Fruit fly (Drosophila melanogaster) whole organism, embryonic: ENCODE measurements around the gene TfIIA-S.
A peak's percentile ranks its signal among the peaks of the same experiment; 100 is the strongest.

Source experiments
- ATbp ChIP-seq: fragments of 200-800 bp; sonication (Bioruptor generic); optimal IDR thresholded peaks from 2 replicates; lab custom pipeline; 2017; ENCODE audit warnings: missing biosample characterization, mild to moderate bottlenecking, missing genetic modification characterization, missing genetic modification reagents
- Adf1 ChIP-seq: fragments of 200-800 bp; sonication (Bioruptor generic); IDR thresholded peaks from 2 replicates; pipeline ENCODE4 v1.3.6; 2022; ENCODE audit warnings: missing biosample characterization, missing genetic modification characterization
- Asciz ChIP-seq: fragments of 200-800 bp; sonication (Bioruptor generic); optimal IDR thresholded peaks from 2 replicates; lab custom pipeline; 2017; ENCODE audit warnings: missing biosample characterization, mild to moderate bottlenecking, missing genetic modification characterization, missing genetic modification reagents
- Awh ChIP-seq: fragments of 200-800 bp; sonication (Bioruptor generic); IDR thresholded peaks from 2 replicates; pipeline ENCODE4, ENCODE4 v1.3.6; 2022; ENCODE audit warnings: missing biosample characterization, missing genetic modification characterization
- BEAF-32 ChIP-seq: fragments of 200-800 bp; sonication (Bioruptor generic); optimal IDR thresholded peaks from 3 replicates; lab custom pipeline; 2017; ENCODE audit warnings: missing biosample characterization, missing genetic modification characterization, mild to moderate bottlenecking, moderate library complexity, missing genetic modification reagents
- Blimp-1 ChIP-seq: fragments of 200-800 bp; sonication (Bioruptor generic); optimal IDR thresholded peaks from 3 replicates; lab custom pipeline; 2018; ENCODE audit warnings: missing biosample characterization, missing genetic modification characterization, mild to moderate bottlenecking, moderate library complexity, missing genetic modification reagents
- CG10147 ChIP-seq: fragments of 200-800 bp; sonication (Bioruptor generic); optimal IDR thresholded peaks from 2 replicates; lab custom pipeline; 2019; ENCODE audit warnings: missing biosample characterization, mild to moderate bottlenecking, missing genetic modification characterization, moderate library complexity
- CG11504 ChIP-seq: fragments of 200-800 bp; sonication (Bioruptor generic); optimal IDR thresholded peaks from 3 replicates; lab custom pipeline; 2019; ENCODE audit warnings: missing biosample characterization, mild to moderate bottlenecking, missing genetic modification characterization, moderate library complexity
- CG12391 ChIP-seq: fragments of 200-800 bp; sonication (Bioruptor generic); optimal IDR thresholded peaks from 3 replicates; lab custom pipeline; 2018; ENCODE audit warnings: missing biosample characterization, mild to moderate bottlenecking, missing genetic modification characterization, moderate library complexity
- CG1603 ChIP-seq: fragments of 200-800 bp; sonication (Bioruptor generic); optimal IDR thresholded peaks from 2 replicates; lab custom pipeline; 2019; ENCODE audit warnings: missing biosample characterization, mild to moderate bottlenecking, missing genetic modification characterization, moderate library complexity
- CG1647 ChIP-seq: fragments of 200-800 bp; sonication (Bioruptor generic); optimal IDR thresholded peaks from 3 replicates; lab custom pipeline; 2016; ENCODE audit warnings: missing biosample characterization, missing genetic modification characterization
- CG17361 ChIP-seq: fragments of 200-800 bp; sonication (Bioruptor generic); IDR thresholded peaks from 3 replicates; pipeline ENCODE4 v1.3.6; 2022; ENCODE audit warnings: missing biosample characterization, missing genetic modification characterization
- CG32772 ChIP-seq: fragments of 200-800 bp; sonication (Bioruptor generic); IDR thresholded peaks from 2 replicates; pipeline ENCODE4 v1.3.6; 2022; ENCODE audit warnings: missing biosample characterization, missing genetic modification characterization
- CG3995 ChIP-seq: fragments of 200-800 bp; sonication (Bioruptor generic); optimal IDR thresholded peaks from 3 replicates; lab custom pipeline; 2016; ENCODE audit warnings: missing biosample characterization, missing genetic modification characterization
- CG4730 ChIP-seq: fragments of 200-800 bp; sonication (Bioruptor generic); IDR thresholded peaks from 2 replicates; pipeline ENCODE4 v1.3.6; 2022; ENCODE audit warnings: missing biosample characterization, missing genetic modification characterization
- CG5180 ChIP-seq: fragments of 200-800 bp; sonication (Bioruptor generic); optimal IDR thresholded peaks from 3 replicates; lab custom pipeline; 2017; ENCODE audit warnings: missing biosample characterization, missing genetic modification characterization, mild to moderate bottlenecking, moderate library complexity, missing genetic modification reagents
- CG6813 ChIP-seq: fragments of 200-800 bp; sonication (Bioruptor generic); optimal IDR thresholded peaks from 2 replicates; lab custom pipeline; 2017; ENCODE audit warnings: missing biosample characterization, missing genetic modification characterization, mild to moderate bottlenecking, moderate library complexity, missing genetic modification reagents
- CG7372 ChIP-seq: fragments of 200-800 bp; sonication (Bioruptor generic); IDR thresholded peaks from 2 replicates; pipeline ENCODE4 v1.3.6; 2022; ENCODE audit warnings: missing biosample characterization, missing genetic modification characterization
- CG7786 ChIP-seq: fragments of 200-800 bp; sonication (Bioruptor generic); optimal IDR thresholded peaks from 2 replicates; lab custom pipeline; 2016; ENCODE audit warnings: missing biosample characterization, missing genetic modification characterization
- CG7839 ChIP-seq: fragments of 200-800 bp; sonication (Bioruptor generic); optimal IDR thresholded peaks from 3 replicates; lab custom pipeline; 2018; ENCODE audit warnings: missing biosample characterization, mild to moderate bottlenecking, missing genetic modification characterization, moderate library complexity
- CG7987 ChIP-seq: fragments of 200-800 bp; sonication (Bioruptor generic); optimal IDR thresholded peaks from 2 replicates; lab custom pipeline; 2018; ENCODE audit warnings: missing biosample characterization, mild to moderate bottlenecking, missing genetic modification characterization, moderate library complexity
- CHES-1-like ChIP-seq: fragments of 200-800 bp; sonication (Bioruptor generic); optimal IDR thresholded peaks from 2 replicates; lab custom pipeline; 2016; ENCODE audit warnings: missing biosample characterization, missing genetic modification characterization
- D19B ChIP-seq: fragments of 200-800 bp; sonication (Bioruptor generic); optimal IDR thresholded peaks from 2 replicates; lab custom pipeline; 2017; ENCODE audit warnings: missing biosample characterization, mild to moderate bottlenecking, missing genetic modification characterization
- Fer1 ChIP-seq: fragments of 200-800 bp; sonication (Bioruptor generic); optimal IDR thresholded peaks from 2 replicates; lab custom pipeline; 2017; ENCODE audit warnings: missing biosample characterization, mild to moderate bottlenecking, missing genetic modification characterization
- HLH3B ChIP-seq: fragments of 200-800 bp; sonication (Bioruptor generic); IDR thresholded peaks from 2 replicates; pipeline ENCODE4 v1.3.6; 2022; ENCODE audit warnings: missing biosample characterization, missing genetic modification characterization
- HmgD ChIP-seq: fragments of 200-800 bp; sonication (Bioruptor generic); optimal IDR thresholded peaks from 3 replicates; lab custom pipeline; 2016; ENCODE audit warnings: missing biosample characterization, missing genetic modification characterization
- MESR4 ChIP-seq: fragments of 200-800 bp; sonication (Bioruptor generic); optimal IDR thresholded peaks from 2 replicates; lab custom pipeline; 2018; ENCODE audit warnings: missing biosample characterization, mild to moderate bottlenecking, missing genetic modification characterization, moderate library complexity
- Mad ChIP-seq: fragments of 200-800 bp; sonication (Bioruptor generic); optimal IDR thresholded peaks from 2 replicates; lab custom pipeline; 2016; ENCODE audit warnings: missing biosample characterization, missing genetic modification characterization
- Rx ChIP-seq: fragments of 200-800 bp; sonication (Bioruptor generic); IDR thresholded peaks from 2 replicates; pipeline ENCODE4 v1.3.6; 2022; ENCODE audit warnings: missing biosample characterization, missing genetic modification characterization
- TFAM ChIP-seq: fragments of 200-800 bp; sonication (Bioruptor generic); optimal IDR thresholded peaks from 2 replicates; lab custom pipeline; 2017; ENCODE audit warnings: missing biosample characterization, missing genetic modification characterization, inconsistent platforms
- abd-A ChIP-seq: fragments of 200-800 bp; sonication (Bioruptor generic); optimal IDR thresholded peaks from 3 replicates; lab custom pipeline; 2019; ENCODE audit warnings: missing biosample characterization, mild to moderate bottlenecking, missing genetic modification characterization, moderate library complexity
- ac ChIP-seq: fragments of 200-800 bp; sonication (Bioruptor generic); optimal IDR thresholded peaks from 3 replicates; lab custom pipeline; 2017; ENCODE audit warnings: missing biosample characterization, mild to moderate bottlenecking, missing genetic modification characterization
- br ChIP-seq: fragments of >200 bp; optimal IDR thresholded peaks from 2 replicates; lab custom pipeline; 2017
- bsh ChIP-seq, 2 experiments: fragments of 200-800 bp; sonication (Bioruptor generic); optimal IDR thresholded peaks; 2 replicates each; lab custom pipeline; 2017 to 2018; ENCODE audit warnings: mild to moderate bottlenecking in 2 of 2, missing biosample characterization in 2 of 2, missing genetic modification characterization in 2 of 2, moderate library complexity in 1 of 2
- dm ChIP-seq: fragments of 200-800 bp; sonication (Bioruptor generic); optimal IDR thresholded peaks from 3 replicates; lab custom pipeline; 2016; ENCODE audit warnings: missing biosample characterization, missing genetic modification characterization
- dmrt11E ChIP-seq: fragments of 200-800 bp; sonication (Bioruptor generic); optimal IDR thresholded peaks from 3 replicates; lab custom pipeline; 2018; ENCODE audit warnings: missing biosample characterization, mild to moderate bottlenecking, missing genetic modification characterization, moderate library complexity
- exex ChIP-seq: fragments of 200-800 bp; sonication (Bioruptor generic); optimal IDR thresholded peaks from 4 replicates; lab custom pipeline; 2018; ENCODE audit warnings: missing biosample characterization, mild to moderate bottlenecking, missing genetic modification characterization, moderate library complexity
- fd102C ChIP-seq: fragments of 200-800 bp; sonication (Bioruptor generic); optimal IDR thresholded peaks from 2 replicates; lab custom pipeline; 2018; ENCODE audit warnings: missing biosample characterization, mild to moderate bottlenecking, missing genetic modification characterization, moderate library complexity
- fd64A ChIP-seq: fragments of 200-800 bp; sonication (Bioruptor generic); optimal IDR thresholded peaks from 3 replicates; lab custom pipeline; 2018; ENCODE audit warnings: missing biosample characterization, mild to moderate bottlenecking, missing genetic modification characterization
- gcm ChIP-seq: fragments of 200-800 bp; sonication (Bioruptor generic); optimal IDR thresholded peaks from 2 replicates; lab custom pipeline; 2019; ENCODE audit warnings: missing biosample characterization, mild to moderate bottlenecking, missing genetic modification characterization, moderate library complexity
- odd ChIP-seq: fragments of 200-800 bp; sonication (Bioruptor generic); optimal IDR thresholded peaks from 2 replicates; lab custom pipeline; 2017; ENCODE audit warnings: missing biosample characterization, mild to moderate bottlenecking, missing genetic modification characterization
- onecut ChIP-seq: fragments of 200-800 bp; sonication (Bioruptor generic); IDR thresholded peaks from 2 replicates; pipeline ENCODE4 v1.3.6; 2022; ENCODE audit warnings: missing biosample characterization, missing genetic modification characterization
- org-1 ChIP-seq: fragments of 200-800 bp; sonication (Bioruptor generic); optimal IDR thresholded peaks from 2 replicates; lab custom pipeline; 2017; ENCODE audit warnings: missing biosample characterization, missing genetic modification characterization
- otp ChIP-seq: fragments of 200-800 bp; sonication (Bioruptor generic); IDR thresholded peaks from 3 replicates; pipeline ENCODE4, ENCODE4 v1.3.6; 2022; ENCODE audit warnings: missing biosample characterization, missing genetic modification characterization
- pan ChIP-seq, 4 experiments: fragments of >200 bp in 3 of 4; fragments of 200-800 bp in 1 of 4; sonication (Bioruptor generic) in 1 of 4; optimal IDR thresholded peaks in 3 of 4; IDR thresholded peaks in 1 of 4; 2 replicates each; pipeline versions ENCODE4 v1.3.6 to Lab custom; 2017 to 2022; ENCODE audit warnings: missing biosample characterization in 2 of 4, missing genetic modification characterization in 2 of 4, mixed read lengths in 1 of 4
- sens ChIP-seq: fragments of 200-800 bp; sonication (Bioruptor generic); peaks from one replicate; lab custom pipeline; 2016; ENCODE audit warnings: missing biosample characterization, missing genetic modification characterization
- wek ChIP-seq: fragments of 200-800 bp; sonication (Bioruptor generic); optimal IDR thresholded peaks from 3 replicates; lab custom pipeline; 2018; ENCODE audit warnings: missing biosample characterization, mild to moderate bottlenecking, missing genetic modification characterization, moderate library complexity
- z ChIP-seq: fragments of 200-800 bp; sonication (Bioruptor generic); IDR thresholded peaks from 3 replicates; pipeline ENCODE4 v1.3.6; 2022; ENCODE audit warnings: missing biosample characterization, missing genetic modification characterization

Gene TfIIA-S

dm6 chr3R:23867825-23868224 is 23.0 kb downstream of the TfIIA-S start (continued):
- TF ChIP-seq ac (GFP tag; lab: Kevin White, UChicago) (no peak), Adf1 (GFP tag; lab: Robert Waterston, UW) (no peak), D19B (GFP tag; lab: Kevin White, UChicago) (no peak), abd-A (tag; lab: Kevin White, UChicago) (no peak), odd (GFP tag; lab: Kevin White, UChicago) (no peak), CG1603 (tag; lab: Kevin White, UChicago) (peak; percentile 6), CG10147 (no peak), Rx (0 out of 2 replicates have a peak, but pooled peaks have one; percentile 26), otp (GFP tag; lab: Robert Waterston, UW) (no peak), CG32772 (GFP tag; lab: Robert Waterston, UW) (no peak), CG5180 (no peak), onecut (GFP tag; lab: Robert Waterston, UW) (no peak), CG1647 (GFP tag; lab: Kevin White, UChicago) (no peak), br (lab: Kevin White, UChicago) (no peak), CHES-1-like (GFP tag; lab: Kevin White, UChicago) (no peak), HLH3B (GFP tag; lab: Robert Waterston, UW) (no peak), pan (optimal IDR thresholded peaks at IDR 0.05; lab: Kevin White, UChicago) (no peak), pan (GFP tag; optimal IDR thresholded peaks at IDR 0.05 in 1 of 2, IDR thresholded peaks at IDR 0.05 in 1 of 2) (peak in 1 of 2 experiments; percentile 5), TFAM (no peak), CG11504 (tag; lab: Kevin White, UChicago) (peak; percentile 19), CG17361 (GFP tag; lab: Robert Waterston, UW) (0 out of 3 replicates have a peak, but pooled peaks have one; percentile 10), CG12391 (tag; lab: Kevin White, UChicago) (no peak), MESR4 (GFP tag; lab: Kevin White, UChicago) (no peak)

dm6 chr3R:23867194-23867593 is 23.7 kb downstream of the TfIIA-S start:
- TF ChIP-seq Blimp-1 (GFP tag; lab: Kevin White, UChicago) (peak; percentile 14), sens (GFP tag; lab: Kevin White, UChicago) (peak; percentile 80), ATbp (peak; percentile 37), CG4730 (no peak), HmgD (GFP tag; lab: Kevin White, UChicago) (no peak), gcm (GFP tag; lab: Kevin White, UChicago) (peak; percentile 52), CG6813 (peak; percentile 3), fd64A (GFP tag; lab: Kevin White, UChicago) (peak; percentile 48), wek (GFP tag; lab: Kevin White, UChicago) (peak; percentile 15), bsh (GFP tag; optimal IDR thresholded peaks at IDR 0.05; lab: Kevin White, UChicago) (peak in 1 of 2 experiments; percentile 13), CG3995 (no peak), Asciz (GFP tag; lab: Kevin White, UChicago) (peak; percentile 26)

dm6 chr3R:23859365-23859804 is 31.5 kb downstream of the TfIIA-S start:
- TF ChIP-seq Fer1 (GFP tag; lab: Kevin White, UChicago): peak; percentile 41
- peak; percentile 26 for TF ChIP-seq CG6813
- TF ChIP-seq CG7839 (tag; lab: Kevin White, UChicago): peak; percentile 60
- TF ChIP-seq org-1 (GFP tag; lab: Kevin White, UChicago): peak; percentile 15
- TF ChIP-seq z (GFP tag; lab: Robert Waterston, UW): peak; percentile 65; the same call in 1 of the 3 replicates
- peak; percentile 24 for TF ChIP-seq exex (tag; lab: Kevin White, UChicago)
- peak; percentile 73 for TF ChIP-seq CG7786
- TF ChIP-seq dm (GFP tag; lab: Kevin White, UChicago): peak; percentile 42
- TF ChIP-seq Awh (GFP tag; lab: Robert Waterston, UW): peak; percentile 78
- TF ChIP-seq fd102C (GFP tag; lab: Kevin White, UChicago): peak; percentile 33
- TF ChIP-seq CG7372 (GFP tag; lab: Robert Waterston, UW): peak; percentile 40; the same call in 1 of the 2 replicates
- peak; percentile 49 for TF ChIP-seq Mad
- TF ChIP-seq HLH3B (GFP tag; lab: Robert Waterston, UW): peak; percentile 64; the same call in 1 of the 2 replicates
- TF ChIP-seq dmrt11E: peak; percentile 18
- TF ChIP-seq BEAF-32 (GFP tag; lab: Kevin White, UChicago): peak; percentile 12
- peak; percentile 79 for TF ChIP-seq CG7987 (GFP tag; lab: Kevin White, UChicago)
